Worm (Caenorhabditis elegans) whole organism, L4 larva: Measurements from ENCODE around the gene tbc-17.
A peak's percentile ranks its signal among the peaks of the same experiment; 100 is the strongest.

ENCODE experiments used
- D1046.2 ChIP-seq: fragments of 200-800 bp; sonication (Bioruptor generic); IDR thresholded peaks from 2 replicates; pipeline ENCODE4 v1.3.6; 2022; ENCODE audit warnings: missing genetic modification characterization, missing compliant biosample characterization
- F10B5.3 ChIP-seq: sonication (generic microtip); optimal IDR thresholded peaks from 2 replicates; lab custom pipeline; 2016; ENCODE audit warnings: mild to moderate bottlenecking, missing genetic modification characterization, missing compliant biosample characterization
- F44E2.7 ChIP-seq: fragments of 200-800 bp; sonication (Bioruptor generic); IDR thresholded peaks from 2 replicates; pipeline ENCODE4 v2.1.2; 2022; ENCODE audit warnings: missing genetic modification characterization, missing compliant biosample characterization
- R02D3.7 ChIP-seq: fragments of 150-350 bp; sonication (generic microtip); optimal IDR thresholded peaks from 3 replicates; lab custom pipeline; 2014; ENCODE audit warnings: missing biosample characterization, missing genetic modification characterization
- Y48G9A.11 ChIP-seq: fragments of 200-800 bp; sonication (Bioruptor generic); IDR thresholded peaks from 2 replicates; pipeline ENCODE4 v1.3.6; 2022; ENCODE audit warnings: missing genetic modification reagents, missing genetic modification characterization, missing compliant biosample characterization
- ZK337.2 ChIP-seq: fragments of 200-800 bp; sonication (Bioruptor generic); IDR thresholded peaks from 2 replicates; pipeline ENCODE4 v1.3.6; 2022; ENCODE audit warnings: missing genetic modification reagents, missing genetic modification characterization, missing compliant biosample characterization
- aha-1 ChIP-seq: fragments of 150-350 bp; peaks from one replicate; lab custom pipeline; 2014; ENCODE audit warnings: missing biosample characterization, missing genetic modification characterization
- ceh-20 ChIP-seq: fragments of 200-800 bp; sonication (Bioruptor generic); IDR thresholded peaks from 2 replicates; pipeline ENCODE4 v1.3.6; 2022; ENCODE audit warnings: missing genetic modification reagents, missing genetic modification characterization, missing compliant biosample characterization
- ceh-28 ChIP-seq: fragments of 150-350 bp; optimal IDR thresholded peaks from 2 replicates; lab custom pipeline; 2014; ENCODE audit warnings: missing biosample characterization, missing genetic modification reagents, missing genetic modification characterization
- ceh-44 ChIP-seq: fragments of 200-800 bp; sonication (Bioruptor generic); IDR thresholded peaks from 2 replicates; pipeline ENCODE4 v1.3.6; 2022; ENCODE audit warnings: missing genetic modification reagents, missing genetic modification characterization, missing compliant biosample characterization
- ceh-82 ChIP-seq: sonication (generic microtip); optimal IDR thresholded peaks from 2 replicates; lab custom pipeline; 2017; ENCODE audit warnings: missing biosample characterization, missing genetic modification characterization
- ces-1 ChIP-seq: fragments of 150-350 bp; sonication (generic microtip); optimal IDR thresholded peaks from 4 replicates; lab custom pipeline; 2014; ENCODE audit warnings: missing biosample characterization, missing genetic modification reagents, missing genetic modification characterization
- cey-2 ChIP-seq: sonication (generic microtip); optimal IDR thresholded peaks from 3 replicates; lab custom pipeline; 2017; ENCODE audit warnings: missing genetic modification characterization, mild to moderate bottlenecking, missing compliant biosample characterization, antibody characterized with exemption, borderline replicate concordance; ENCODE audit not compliant: insufficient read depth
- daf-8 ChIP-seq: fragments of 200-800 bp; sonication (Bioruptor generic); IDR thresholded peaks from 2 replicates; pipeline ENCODE4 v1.3.6; 2022; ENCODE audit warnings: missing genetic modification characterization, missing compliant biosample characterization
- dmd-6 ChIP-seq: fragments of 200-800 bp; sonication (Bioruptor generic); IDR thresholded peaks from 2 replicates; pipeline ENCODE4 v1.3.6; 2022; ENCODE audit warnings: missing genetic modification reagents, missing genetic modification characterization, missing compliant biosample characterization
- dve-1 ChIP-seq: sonication (generic microtip); optimal IDR thresholded peaks from 2 replicates; lab custom pipeline; 2017; ENCODE audit warnings: antibody characterized with exemption, mild to moderate bottlenecking, missing genetic modification characterization, missing compliant biosample characterization; ENCODE audit not compliant: insufficient read depth
- egl-43 ChIP-seq: fragments of 200-800 bp; sonication (Bioruptor generic); IDR thresholded peaks from 2 replicates; pipeline ENCODE4 v1.3.6; 2022; ENCODE audit warnings: missing genetic modification reagents, missing genetic modification characterization, missing compliant biosample characterization
- hmg-1.1 ChIP-seq: fragments of 200-800 bp; sonication (Bioruptor generic); IDR thresholded peaks from 2 replicates; pipeline ENCODE4 v1.3.6; 2022; ENCODE audit warnings: missing genetic modification reagents, missing genetic modification characterization, missing compliant biosample characterization
- jun-1 ChIP-seq: fragments of 150-350 bp; optimal IDR thresholded peaks from 2 replicates; lab custom pipeline; 2014; ENCODE audit warnings: missing biosample characterization, missing genetic modification reagents, missing genetic modification characterization
- lim-7 ChIP-seq: fragments of 200-800 bp; sonication (Bioruptor generic); IDR thresholded peaks from 2 replicates; pipeline ENCODE4 v1.3.6; 2022; ENCODE audit warnings: missing genetic modification characterization, missing compliant biosample characterization
- lin-1 ChIP-seq: fragments of 200-800 bp; sonication (Bioruptor generic); IDR thresholded peaks from 2 replicates; pipeline ENCODE4 v1.3.6; 2022; ENCODE audit warnings: missing genetic modification reagents, missing genetic modification characterization, missing compliant biosample characterization
- lin-39 ChIP-seq: fragments of 150-350 bp; optimal IDR thresholded peaks from 2 replicates; lab custom pipeline; 2014; ENCODE audit warnings: missing biosample characterization, missing genetic modification reagents, missing genetic modification characterization
- lir-3 ChIP-seq: sonication (generic microtip); optimal IDR thresholded peaks from 2 replicates; lab custom pipeline; 2016; ENCODE audit warnings: mild to moderate bottlenecking, missing genetic modification characterization, missing compliant biosample characterization
- mep-1 ChIP-seq: fragments of 150-350 bp; sonication (generic microtip); optimal IDR thresholded peaks from 3 replicates; lab custom pipeline; 2014; ENCODE audit warnings: missing biosample characterization, missing genetic modification characterization
- nhr-11 ChIP-seq: fragments of 150-350 bp; optimal IDR thresholded peaks from 2 replicates; lab custom pipeline; 2014; ENCODE audit warnings: missing biosample characterization, missing genetic modification characterization
- nhr-111 ChIP-seq: fragments of 200-800 bp; sonication (Bioruptor generic); optimal IDR thresholded peaks from 2 replicates; lab custom pipeline; 2018; ENCODE audit warnings: mild to moderate bottlenecking, missing genetic modification characterization, missing compliant biosample characterization
- nhr-25 ChIP-seq: sonication (generic microtip); optimal IDR thresholded peaks from 2 replicates; lab custom pipeline; 2017; ENCODE audit warnings: missing genetic modification characterization, mild to moderate bottlenecking, missing compliant biosample characterization, antibody characterized with exemption, moderate library complexity, borderline replicate concordance; ENCODE audit not compliant: insufficient read depth
- nhr-28 ChIP-seq: fragments of 150-350 bp; optimal IDR thresholded peaks from 2 replicates; lab custom pipeline; 2014; ENCODE audit warnings: missing biosample characterization, missing genetic modification characterization
- nhr-48 ChIP-seq: sonication (generic microtip); optimal IDR thresholded peaks from 2 replicates; lab custom pipeline; 2016; ENCODE audit warnings: mild to moderate bottlenecking, missing genetic modification characterization, missing compliant biosample characterization
- rbr-2 ChIP-seq: sonication (generic microtip); optimal IDR thresholded peaks from 2 replicates; lab custom pipeline; 2016; ENCODE audit warnings: missing genotype, missing genetic modification characterization, missing compliant biosample characterization
- set-16 ChIP-seq: fragments of 200-800 bp; sonication (Bioruptor generic); IDR thresholded peaks from 2 replicates; pipeline ENCODE4 v1.3.6; 2022; ENCODE audit warnings: missing genetic modification reagents, missing genetic modification characterization, missing compliant biosample characterization
- snpc-4 ChIP-seq: fragments of 150-350 bp; optimal IDR thresholded peaks from 2 replicates; lab custom pipeline; 2014; ENCODE audit warnings: missing biosample characterization, missing genetic modification characterization
- spr-1 ChIP-seq: sonication (generic microtip); optimal IDR thresholded peaks from 2 replicates; lab custom pipeline; 2016; ENCODE audit warnings: mild to moderate bottlenecking, missing genetic modification characterization, missing compliant biosample characterization
- unc-130 ChIP-seq: sonication (generic microtip); optimal IDR thresholded peaks from 2 replicates; lab custom pipeline; 2016; ENCODE audit warnings: missing genetic modification reagents, missing genetic modification characterization, missing compliant biosample characterization
- unc-62 ChIP-seq, 3 experiments: fragments of 150-350 bp in 1 of 3; sonication (generic microtip); optimal IDR thresholded peaks in 2 of 3; peaks in 1 of 3; 1 replicate in 1 of 3; 2 replicates in 2 of 3; lab custom pipeline; 2014 to 2017; ENCODE audit warnings: missing biosample characterization in 3 of 3, missing genetic modification characterization in 3 of 3, missing genetic modification reagents in 3 of 3, missing genotype in 1 of 3
- vab-7 ChIP-seq: fragments of 200-800 bp; sonication (Bioruptor generic); IDR thresholded peaks from 2 replicates; pipeline ENCODE4 v1.3.6; 2022; ENCODE audit warnings: missing genetic modification reagents, missing genetic modification characterization, missing compliant biosample characterization
- zag-1 ChIP-seq: fragments of 150-350 bp; optimal IDR thresholded peaks from 2 replicates; lab custom pipeline; 2014; ENCODE audit warnings: missing biosample characterization, missing genetic modification characterization

tbc-17 gene

ce11 chrII:12670877-12671864 lies 23.0 kb upstream of the tbc-17 start:
- TF ChIP-seq ceh-28 (tag; lab: Kevin White, UChicago) = peak; percentile 86
- no peak for TF ChIP-seq nhr-11 (tag; lab: Kevin White, UChicago)
- peak; percentile 33; the same call in 1 of the 2 replicates for TF ChIP-seq lim-7 (GFP tag; lab: Robert Waterston, UW)
- TF ChIP-seq set-16 (GFP tag; lab: Robert Waterston, UW) = peak; percentile 94
- peak; percentile 51; the same call in 1 of the 2 replicates for TF ChIP-seq egl-43
- TF ChIP-seq hmg-1.1 = 0 out of 2 replicates have a peak, but pooled peaks have one; percentile 17
- no peak for TF ChIP-seq lin-1

- TF ChIP-seq spr-1 (no peak), unc-62 (GFP tag; optimal IDR thresholded peaks at IDR 0.05 in 1 of 2; lab: Kevin White, UChicago) (peak in 1 of 2 experiments; percentile 48), unc-62 (tag; optimal IDR thresholded peaks at IDR 0.05; lab: Kevin White, UChicago) (no peak)
Measured at ce11 chrII:12671892-12672291, 22.3 kb upstream of the tbc-17 start.

- peak; percentile 93 for TF ChIP-seq aha-1 (tag; lab: Kevin White, UChicago)
- TF ChIP-seq unc-130 = no peak
- 0 out of 2 replicates have a peak, but pooled peaks have one; percentile 13 for TF ChIP-seq Y48G9A.11 (GFP tag; lab: Robert Waterston, UW)
- TF ChIP-seq lir-3 (tag; lab: Kevin White, UChicago) = no peak
- TF ChIP-seq ceh-44 = no peak
- TF ChIP-seq egl-43 = peak; percentile 74
- TF ChIP-seq rbr-2 (tag; lab: Kevin White, UChicago) = no peak
- no peak for TF ChIP-seq snpc-4 (tag; lab: Kevin White, UChicago)
Measured at ce11 chrII:12672512-12672911, 21.7 kb upstream of the tbc-17 start.

ce11 chrII:12673311-12673710 lies 20.9 kb upstream of the tbc-17 start:
- TF ChIP-seq vab-7 (GFP tag; lab: Robert Waterston, UW) (0 out of 2 replicates have a peak, but pooled peaks have one; percentile 11), hmg-1.1 (no peak), nhr-25 (tag; lab: Kevin White, UChicago) (no peak), set-16 (GFP tag; lab: Robert Waterston, UW) (0 out of 2 replicates have a peak, but pooled peaks have one; percentile 22), nhr-48 (no peak), jun-1 (tag; lab: Kevin White, UChicago) (no peak), ZK337.2 (GFP tag; lab: Robert Waterston, UW) (no peak), D1046.2 (GFP tag; lab: Robert Waterston, UW) (no peak), ces-1 (no peak), F10B5.3 (tag; lab: Kevin White, UChicago) (no peak), dmd-6 (GFP tag; lab: Robert Waterston, UW) (no peak), daf-8 (no peak), mep-1 (tag; lab: Kevin White, UChicago) (no peak), lin-39 (no peak), aha-1 (tag; lab: Kevin White, UChicago) (no peak), ceh-82 (tag; lab: Kevin White, UChicago) (no peak), zag-1 (no peak)

ce11 chrII:12677710-12677974 lies 16.6 kb upstream of the tbc-17 start, which contains the start of gene Y38E10A.22:
Gene Y38E10A.22, minus strand, starts transcription at chrII:12677810.
- TF ChIP-seq F10B5.3 (tag; lab: Kevin White, UChicago) (no peak), ceh-20 (no peak), nhr-111 (no peak), spr-1 (no peak), snpc-4 (tag; lab: Kevin White, UChicago) (no peak), dve-1 (tag; lab: Kevin White, UChicago) (no peak), unc-130 (no peak), aha-1 (tag; lab: Kevin White, UChicago) (no peak), ceh-44 (no peak), F44E2.7 (GFP tag; lab: Robert Waterston, UW) (no peak), cey-2 (tag; lab: Kevin White, UChicago) (no peak), ces-1 (no peak), lim-7 (GFP tag; lab: Robert Waterston, UW) (no peak), R02D3.7 (tag; lab: Kevin White, UChicago) (no peak), nhr-28 (no peak)
